Worm (Caenorhabditis elegans): Measurements from ENCODE around the gene psd-1.

ce11 chrIII:7297045-7297680 lies 22.0 kb upstream of the psd-1 start:
- TF ChIP-seq aly-2 (tag; optimal IDR thresholded peaks at IDR 0.05) (no peak), fkh-10 (GFP tag; optimal IDR thresholded peaks at IDR 0.05) (no peak), nhr-71 (tag; optimal IDR thresholded peaks at IDR 0.05) (peak; percentile 42), nhr-12 (tag; optimal IDR thresholded peaks at IDR 0.05) (no peak), ceh-88 (GFP tag; IDR thresholded peaks at IDR 0.05) (no peak), ztf-11 (tag; optimal IDR thresholded peaks at IDR 0.05) (no peak), C04F5.9 (tag; optimal IDR thresholded peaks at IDR 0.05) (no peak), nhr-11 (tag; optimal IDR thresholded peaks at IDR 0.05) (no peak), vab-15 (tag; optimal IDR thresholded peaks at IDR 0.05) (peak; percentile 23), nhr-237 (tag; optimal IDR thresholded peaks at IDR 0.05) (no peak), nhr-28 (tag; optimal IDR thresholded peaks at IDR 0.05) (no peak), pax-3 (tag; optimal IDR thresholded peaks at IDR 0.05) (no peak), mef-2 (tag; optimal IDR thresholded peaks at IDR 0.05) (no peak)

Data from whole organism, L1 larva.